Worm (Caenorhabditis elegans) whole organism, late embryonic: Measurements from ENCODE around the gene bud-13.

Experiments used
- C38D4.7 ChIP-seq: fragments of 200-800 bp; sonication (Bioruptor generic); optimal IDR thresholded peaks from 2 replicates; lab custom pipeline; 2018; ENCODE audit warnings: mild to moderate bottlenecking, missing genetic modification characterization, moderate library complexity, missing compliant biosample characterization
- K02D7.2 ChIP-seq: sonication (generic microtip); optimal IDR thresholded peaks from 2 replicates; lab custom pipeline; 2017; ENCODE audit warnings: mild to moderate bottlenecking, missing genetic modification characterization, missing compliant biosample characterization
- K09A11.1 ChIP-seq: sonication (generic microtip); optimal IDR thresholded peaks from 2 replicates; lab custom pipeline; 2017; ENCODE audit warnings: antibody characterized with exemption, mild to moderate bottlenecking, missing genetic modification characterization, missing compliant biosample characterization; ENCODE audit not compliant: insufficient read depth
- Y22D7AL.16 ChIP-seq: sonication (generic microtip); optimal IDR thresholded peaks from 2 replicates; lab custom pipeline; 2016; ENCODE audit warnings: missing genetic modification characterization, missing compliant biosample characterization
- ama-1 ChIP-seq: fragments of 150-350 bp; optimal IDR thresholded peaks from 2 replicates; lab custom pipeline; 2014
- ceh-18 ChIP-seq: sonication (generic microtip); optimal IDR thresholded peaks from 2 replicates; lab custom pipeline; 2016; ENCODE audit warnings: missing genetic modification characterization, missing compliant biosample characterization
- ceh-22 ChIP-seq: sonication (generic microtip); optimal IDR thresholded peaks from 2 replicates; lab custom pipeline; 2017; ENCODE audit warnings: missing biosample characterization, missing genetic modification characterization
- ceh-31 ChIP-seq: sonication (generic microtip); optimal IDR thresholded peaks from 2 replicates; lab custom pipeline; 2016; ENCODE audit warnings: missing genetic modification characterization, missing compliant biosample characterization
- ceh-34 ChIP-seq: sonication (generic microtip); optimal IDR thresholded peaks from 2 replicates; lab custom pipeline; 2016; ENCODE audit warnings: mild to moderate bottlenecking, missing genetic modification characterization, missing compliant biosample characterization
- ceh-45 ChIP-seq: fragments of 200-800 bp; sonication (Bioruptor generic); IDR thresholded peaks from 2 replicates; pipeline ENCODE4 v1.3.6; 2022; ENCODE audit warnings: missing genetic modification reagents, missing genetic modification characterization, missing compliant biosample characterization
- ceh-48 ChIP-seq: sonication (generic microtip); optimal IDR thresholded peaks from 2 replicates; lab custom pipeline; 2016; ENCODE audit warnings: missing genetic modification characterization, inconsistent platforms, missing compliant biosample characterization
- ceh-9 ChIP-seq: sonication (generic microtip); optimal IDR thresholded peaks from 2 replicates; lab custom pipeline; 2016; ENCODE audit warnings: mild to moderate bottlenecking, missing genetic modification characterization, inconsistent platforms, missing compliant biosample characterization
- che-1 ChIP-seq: sonication (generic microtip); optimal IDR thresholded peaks from 2 replicates; lab custom pipeline; 2016; ENCODE audit warnings: mild to moderate bottlenecking, missing genetic modification characterization, missing compliant biosample characterization
- dmd-4 ChIP-seq: sonication (generic microtip); optimal IDR thresholded peaks from 2 replicates; lab custom pipeline; 2016; ENCODE audit warnings: borderline replicate concordance, missing genetic modification characterization, missing compliant biosample characterization
- dve-1 ChIP-seq: sonication (generic microtip); optimal IDR thresholded peaks from 2 replicates; lab custom pipeline; 2017; ENCODE audit warnings: antibody characterized with exemption, mild to moderate bottlenecking, missing genetic modification characterization, missing compliant biosample characterization
- elt-2 ChIP-seq: sonication (generic microtip); optimal IDR thresholded peaks from 2 replicates; lab custom pipeline; 2016; ENCODE audit warnings: missing genetic modification reagents, missing genetic modification characterization, missing compliant biosample characterization
- fkh-10 ChIP-seq: fragments of 150-350 bp; optimal IDR thresholded peaks from 2 replicates; lab custom pipeline; 2014; ENCODE audit warnings: missing biosample characterization, missing genetic modification reagents, missing genetic modification characterization
- gmeb-2 ChIP-seq: sonication (generic microtip); optimal IDR thresholded peaks from 2 replicates; lab custom pipeline; 2016; ENCODE audit warnings: missing genetic modification characterization, inconsistent platforms, missing compliant biosample characterization
- hlh-13 ChIP-seq: fragments of 200-800 bp; sonication (Bioruptor generic); optimal IDR thresholded peaks from 2 replicates; lab custom pipeline; 2018; ENCODE audit warnings: mild to moderate bottlenecking, missing genetic modification characterization, missing compliant biosample characterization
- hlh-30 ChIP-seq: sonication (generic microtip); optimal IDR thresholded peaks from 2 replicates; lab custom pipeline; 2017; ENCODE audit warnings: antibody characterized with exemption, missing genetic modification characterization, missing compliant biosample characterization; ENCODE audit not compliant: insufficient read depth
- hlh-6 ChIP-seq: sonication (generic microtip); optimal IDR thresholded peaks from 2 replicates; lab custom pipeline; 2016; ENCODE audit warnings: missing genotype, missing genetic modification characterization, missing compliant biosample characterization
- hlh-8 ChIP-seq: sonication (generic microtip); optimal IDR thresholded peaks from 2 replicates; lab custom pipeline; 2016; ENCODE audit warnings: missing genotype, missing genetic modification characterization, missing compliant biosample characterization
- madf-2 ChIP-seq: sonication (generic microtip); optimal IDR thresholded peaks from 2 replicates; lab custom pipeline; 2017; ENCODE audit warnings: missing genetic modification characterization, missing compliant biosample characterization
- nfya-1 ChIP-seq: sonication (generic microtip); optimal IDR thresholded peaks from 2 replicates; lab custom pipeline; 2017; ENCODE audit warnings: missing genetic modification characterization, mild to moderate bottlenecking, missing compliant biosample characterization, antibody characterized with exemption, moderate library complexity
- nhr-11 ChIP-seq: fragments of 150-350 bp; optimal IDR thresholded peaks from 2 replicates; lab custom pipeline; 2014; ENCODE audit warnings: missing biosample characterization, missing genetic modification characterization
- odd-2 ChIP-seq: sonication (generic microtip); optimal IDR thresholded peaks from 2 replicates; lab custom pipeline; 2017; ENCODE audit warnings: antibody characterized with exemption, mild to moderate bottlenecking, missing genetic modification characterization, missing compliant biosample characterization
- pag-3 ChIP-seq: sonication (generic microtip); optimal IDR thresholded peaks from 2 replicates; lab custom pipeline; 2016; ENCODE audit warnings: missing compliant biosample characterization, missing genetic modification characterization, borderline replicate concordance
- pat-9 ChIP-seq: fragments of 200-800 bp; sonication (Bioruptor generic); optimal IDR thresholded peaks from 2 replicates; lab custom pipeline; 2018; ENCODE audit warnings: mild to moderate bottlenecking, missing genetic modification characterization, moderate library complexity, missing compliant biosample characterization
- pax-1 ChIP-seq: fragments of 150-350 bp; optimal IDR thresholded peaks from 2 replicates; lab custom pipeline; 2014; ENCODE audit warnings: missing biosample characterization, missing genetic modification characterization
- pha-2 ChIP-seq: sonication (generic microtip); optimal IDR thresholded peaks from 2 replicates; lab custom pipeline; 2017; ENCODE audit warnings: mild to moderate bottlenecking, missing genetic modification characterization, missing compliant biosample characterization
- rnt-1 ChIP-seq: sonication (generic microtip); optimal IDR thresholded peaks from 2 replicates; lab custom pipeline; 2016; ENCODE audit warnings: missing genetic modification characterization, missing compliant biosample characterization
- sdc-2 ChIP-seq: sonication (generic microtip); optimal IDR thresholded peaks from 2 replicates; lab custom pipeline; 2016; ENCODE audit warnings: missing genotype, missing genetic modification characterization, missing compliant biosample characterization
- sox-4 ChIP-seq: sonication (generic microtip); optimal IDR thresholded peaks from 2 replicates; lab custom pipeline; 2017; ENCODE audit warnings: mild to moderate bottlenecking, missing genetic modification characterization, inconsistent platforms, missing compliant biosample characterization
- syd-9 ChIP-seq: sonication (generic microtip); optimal IDR thresholded peaks from 2 replicates; lab custom pipeline; 2016; ENCODE audit warnings: mild to moderate bottlenecking, missing genetic modification characterization, moderate library complexity, missing compliant biosample characterization
- tbx-2 ChIP-seq: sonication (generic microtip); optimal IDR thresholded peaks from 2 replicates; lab custom pipeline; 2016; ENCODE audit warnings: missing genetic modification characterization, missing compliant biosample characterization
- tbx-7 ChIP-seq: sonication (generic microtip); optimal IDR thresholded peaks from 2 replicates; lab custom pipeline; 2016; ENCODE audit warnings: missing genotype, missing genetic modification characterization, missing compliant biosample characterization
- ttx-3 ChIP-seq: sonication (generic microtip); optimal IDR thresholded peaks from 2 replicates; lab custom pipeline; 2016; ENCODE audit warnings: missing genetic modification reagents, missing genetic modification characterization, missing compliant biosample characterization
- unc-42 ChIP-seq: sonication (generic microtip); optimal IDR thresholded peaks from 2 replicates; lab custom pipeline; 2016; ENCODE audit warnings: missing genotype, missing genetic modification characterization, missing compliant biosample characterization
- unc-55 ChIP-seq: sonication (generic microtip); optimal IDR thresholded peaks from 2 replicates; lab custom pipeline; 2017; ENCODE audit warnings: missing biosample characterization, missing genetic modification reagents, missing genetic modification characterization
- unc-86 ChIP-seq: sonication (generic microtip); optimal IDR thresholded peaks from 2 replicates; lab custom pipeline; 2016; ENCODE audit warnings: missing genetic modification characterization, missing compliant biosample characterization
- zip-5 ChIP-seq: sonication (generic microtip); optimal IDR thresholded peaks from 2 replicates; lab custom pipeline; 2016; ENCODE audit warnings: missing genetic modification characterization, missing compliant biosample characterization

Gene bud-13

DNA sequence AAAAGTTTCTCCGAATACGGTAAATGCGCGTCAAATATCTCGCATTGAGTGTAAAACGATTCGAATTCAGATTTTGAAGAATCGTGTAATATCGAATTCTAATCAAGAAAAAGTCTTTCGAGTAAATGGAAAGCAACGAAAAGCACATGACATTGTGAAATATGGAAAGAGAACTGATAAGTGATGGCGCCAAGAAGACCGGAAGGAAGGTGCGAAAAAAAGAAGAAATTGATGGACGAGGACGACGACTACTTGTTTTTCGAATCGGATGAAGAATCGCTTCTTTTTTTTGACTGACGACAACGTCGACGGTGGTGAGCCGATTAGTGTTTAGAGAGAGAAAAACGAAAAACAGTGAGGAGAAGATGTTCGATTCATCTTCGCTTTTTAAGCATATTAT lies 18.4 kb upstream of the bud-13 start:
- TF ChIP-seq nhr-11 (tag; lab: Kevin White, UChicago) (no peak), sdc-2 (tag; lab: Kevin White, UChicago) (no peak), hlh-13 (GFP tag; lab: Kevin White, UChicago) (no peak), hlh-6 (tag; lab: Kevin White, UChicago) (no peak)
- TF ChIP-seq, all 69 proteins: peak for 0

DNA sequence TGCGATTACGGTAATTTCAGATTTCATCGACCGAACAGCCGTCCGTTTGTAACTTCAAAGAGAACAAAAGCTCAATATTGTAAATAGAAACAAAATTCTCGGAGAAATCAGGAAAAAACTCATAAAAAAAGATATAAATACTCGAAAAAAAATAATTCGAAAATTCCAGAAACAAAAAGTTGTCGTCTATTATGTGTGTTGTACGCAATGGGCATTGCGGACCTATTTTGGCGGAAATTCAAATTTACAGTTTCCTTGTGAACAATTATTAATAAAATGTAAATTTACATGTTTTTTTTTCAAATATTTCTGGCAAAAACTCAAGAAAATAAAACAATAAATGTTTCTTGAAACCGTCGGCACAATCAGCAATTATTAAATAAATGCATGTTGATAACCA lies 17.9 kb upstream of the bud-13 start:
- no peak for TF ChIP-seq ceh-48 (tag; lab: Kevin White, UChicago)

DNA sequence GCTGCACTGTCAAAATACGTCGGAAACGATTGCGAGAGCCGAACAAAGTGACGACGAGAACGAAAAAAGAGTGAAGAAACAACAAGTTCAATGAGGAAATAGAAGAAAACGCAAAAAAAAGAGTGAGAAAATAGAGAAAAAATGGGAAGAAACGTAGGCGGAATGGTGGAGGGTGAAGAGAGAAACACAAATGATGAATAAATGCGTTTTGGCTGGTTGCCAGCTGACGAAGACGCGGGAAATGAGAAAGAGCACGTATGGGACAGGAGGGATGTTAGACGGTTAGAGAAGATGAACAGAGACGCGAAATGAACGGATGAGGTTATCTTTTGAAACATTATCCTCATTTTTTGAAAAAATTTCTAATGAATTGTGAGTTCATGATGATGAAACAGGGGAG lies 17.4 kb upstream of the bud-13 start:
- TF ChIP-seq pax-1 (tag; lab: Kevin White, UChicago) (no peak), ceh-31 (peak; percentile 41), unc-55 (peak; percentile 64), unc-42 (tag; lab: Kevin White, UChicago) (peak; percentile 85), sdc-2 (tag; lab: Kevin White, UChicago) (no peak), dmd-4 (no peak), odd-2 (tag; lab: Kevin White, UChicago) (no peak), gmeb-2 (tag; lab: Kevin White, UChicago) (no peak), syd-9 (tag; lab: Kevin White, UChicago) (peak; percentile 21), madf-2 (no peak), hlh-30 (tag; lab: Kevin White, UChicago) (no peak), dve-1 (peak; percentile 15), fkh-10 (GFP tag; lab: Kevin White, UChicago) (no peak), sox-4 (tag; lab: Kevin White, UChicago) (no peak), tbx-2 (tag; lab: Kevin White, UChicago) (peak; percentile 36), ceh-45 (GFP tag; lab: Robert Waterston, UW) (no peak), rnt-1 (tag; lab: Kevin White, UChicago) (peak; percentile 33), pag-3 (tag; lab: Kevin White, UChicago) (no peak), che-1 (no peak), ceh-34 (peak; percentile 18), nfya-1 (peak; percentile 44), ceh-18 (tag; lab: Kevin White, UChicago) (peak; percentile 88), ceh-22 (tag; lab: Kevin White, UChicago) (no peak), hlh-13 (GFP tag; lab: Kevin White, UChicago) (no peak)
- TF ChIP-seq, all 69 proteins: peak for 10

DNA sequence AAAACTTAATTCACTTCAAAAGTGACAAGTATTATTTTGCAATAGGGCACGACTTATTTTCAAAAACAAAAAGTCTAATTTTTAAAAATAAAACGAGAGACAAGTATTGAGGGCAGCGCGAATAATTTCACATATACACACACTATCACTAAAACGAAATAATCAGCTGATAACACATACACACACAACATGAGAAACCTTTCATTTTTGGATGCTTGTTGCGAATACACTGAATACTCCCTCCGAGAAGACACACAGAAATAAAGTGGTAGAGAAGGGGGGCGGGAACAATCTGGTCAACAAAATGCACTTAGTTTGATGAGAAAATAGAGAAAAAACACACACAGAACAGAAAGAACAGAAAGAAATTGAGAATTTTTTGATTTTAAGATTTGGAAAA lies 16.9 kb upstream of the bud-13 start:
- TF ChIP-seq elt-2 (tag; lab: Kevin White, UChicago) (peak; percentile 47), sdc-2 (tag; lab: Kevin White, UChicago) (no peak)

DNA sequence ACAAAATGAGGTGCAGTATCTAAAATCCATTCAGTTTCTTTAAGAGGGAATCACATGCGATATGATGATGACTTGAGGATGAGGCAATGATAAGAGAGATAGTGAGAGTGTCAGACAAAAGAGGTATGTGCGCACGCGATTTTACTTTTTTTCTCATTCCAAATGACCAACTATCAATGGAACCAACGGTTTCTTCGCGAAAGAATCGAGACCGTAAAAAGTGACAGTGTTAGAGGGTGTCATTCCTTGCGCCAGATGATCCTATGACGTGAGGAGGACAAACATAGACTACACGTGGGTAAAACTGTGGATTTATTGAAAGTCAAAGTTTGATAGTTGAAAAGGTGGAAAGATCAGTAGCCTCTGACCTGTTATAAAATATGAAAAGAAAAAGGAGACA lies 16.3 kb upstream of the bud-13 start:
- TF ChIP-seq nhr-11 (tag; lab: Kevin White, UChicago), result no peak
- TF ChIP-seq ttx-3, result no peak
- TF ChIP-seq pax-1 (tag; lab: Kevin White, UChicago), result no peak
- no peak for TF ChIP-seq ama-1
- no peak for TF ChIP-seq ceh-31
- TF ChIP-seq K09A11.1 (tag; lab: Kevin White, UChicago), result no peak
- TF ChIP-seq pat-9 (tag; lab: Kevin White, UChicago), result no peak
- no peak for TF ChIP-seq zip-5 (tag; lab: Kevin White, UChicago)

DNA sequence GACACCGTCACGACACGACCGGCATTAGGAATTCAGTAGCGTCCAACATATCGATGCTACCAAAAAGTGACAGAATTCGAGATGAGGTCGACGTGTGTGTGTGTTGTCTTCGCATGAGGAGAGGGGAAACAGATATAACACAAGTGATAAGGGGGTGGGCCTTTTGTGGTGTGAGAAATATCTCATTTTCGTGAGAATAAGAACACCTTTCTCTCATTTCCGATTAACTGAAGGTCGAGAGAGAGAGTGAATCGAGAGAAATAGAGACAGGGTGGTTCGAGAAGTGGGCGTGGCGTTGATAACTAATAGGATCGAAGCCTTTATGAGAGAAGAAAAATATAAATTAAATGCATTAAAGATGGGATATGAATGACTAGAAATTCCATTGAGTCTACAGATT lies 15.6 kb upstream of the bud-13 start:
- no peak for TF ChIP-seq ceh-22 (tag; lab: Kevin White, UChicago)
- TF ChIP-seq C38D4.7 (GFP tag; lab: Kevin White, UChicago), result no peak
- TF ChIP-seq ceh-9 (tag; lab: Kevin White, UChicago), result no peak
- no peak for TF ChIP-seq pha-2
- no peak for TF ChIP-seq unc-86 (tag; lab: Kevin White, UChicago)
- no peak for TF ChIP-seq rnt-1 (tag; lab: Kevin White, UChicago)
- TF ChIP-seq K02D7.2 (tag; lab: Kevin White, UChicago), result no peak
- TF ChIP-seq dve-1, result no peak
- TF ChIP-seq Y22D7AL.16 (tag; lab: Kevin White, UChicago), result no peak
- TF ChIP-seq hlh-8, result no peak
- no peak for TF ChIP-seq ceh-48 (tag; lab: Kevin White, UChicago)
- no peak for TF ChIP-seq dmd-4
- no peak for TF ChIP-seq tbx-7 (tag; lab: Kevin White, UChicago)
